Worm (Caenorhabditis elegans) whole organism, L4 larva: ENCODE results near the gene C06G3.3.

Source experiments
- F49E8.2 ChIP-seq: sonication (generic microtip); optimal IDR thresholded peaks from 2 replicates; lab custom pipeline; 2016; ENCODE audit warnings: missing compliant biosample characterization, mild to moderate bottlenecking, missing genetic modification characterization, borderline replicate concordance
- ZK546.5 ChIP-seq, 2 experiments: sonication (generic microtip); optimal IDR thresholded peaks; 2 replicates each; lab custom pipeline; 2017; ENCODE audit warnings: missing biosample characterization in 2 of 2, missing genetic modification characterization in 2 of 2
- aly-2 ChIP-seq: sonication (generic microtip); optimal IDR thresholded peaks from 2 replicates; lab custom pipeline; 2018; ENCODE audit warnings: missing biosample characterization, missing genetic modification characterization
- ama-1 ChIP-seq: fragments of 150-350 bp; optimal IDR thresholded peaks from 2 replicates; lab custom pipeline; 2014; ENCODE audit warnings: inconsistent platforms, mixed read lengths
- ceh-28 ChIP-seq: fragments of 150-350 bp; optimal IDR thresholded peaks from 2 replicates; lab custom pipeline; 2014; ENCODE audit warnings: missing biosample characterization, missing genetic modification reagents, missing genetic modification characterization
- ceh-44 ChIP-seq: fragments of 200-800 bp; sonication (Bioruptor generic); IDR thresholded peaks from 2 replicates; pipeline ENCODE4 v1.3.6; 2022; ENCODE audit warnings: missing genetic modification reagents, missing genetic modification characterization, missing compliant biosample characterization
- dmd-8 ChIP-seq: fragments of 200-800 bp; sonication (Bioruptor generic); IDR thresholded peaks from 2 replicates; pipeline ENCODE4 v1.3.6; 2022; ENCODE audit warnings: missing genetic modification characterization, missing compliant biosample characterization
- egl-27 ChIP-seq: sonication (generic microtip); optimal IDR thresholded peaks from 3 replicates; lab custom pipeline; 2017; ENCODE audit warnings: missing biosample characterization, missing genetic modification reagents, missing genetic modification characterization
- fkh-10 ChIP-seq: fragments of 150-350 bp; optimal IDR thresholded peaks from 2 replicates; lab custom pipeline; 2014; ENCODE audit warnings: missing biosample characterization, missing genetic modification reagents, missing genetic modification characterization
- lin-39 ChIP-seq: fragments of 150-350 bp; optimal IDR thresholded peaks from 2 replicates; lab custom pipeline; 2014; ENCODE audit warnings: missing biosample characterization, missing genetic modification reagents, missing genetic modification characterization
- madf-5 ChIP-seq, 2 experiments: fragments of 200-800 bp; sonication (Bioruptor generic); IDR thresholded peaks; 2 replicates each; pipeline ENCODE4 v1.3.6; 2022; ENCODE audit warnings: missing compliant biosample characterization in 2 of 2, missing genetic modification characterization in 2 of 2
- nhr-237 ChIP-seq: sonication (generic microtip); optimal IDR thresholded peaks from 2 replicates; lab custom pipeline; 2017; ENCODE audit warnings: missing biosample characterization, missing genetic modification characterization
- nhr-41 ChIP-seq: fragments of 200-800 bp; sonication (Bioruptor generic); IDR thresholded peaks from 2 replicates; pipeline ENCODE4 v1.3.6; 2022; ENCODE audit warnings: missing genetic modification reagents, missing genetic modification characterization, missing compliant biosample characterization
- skn-1 ChIP-seq: fragments of 150-350 bp; optimal IDR thresholded peaks from 2 replicates; lab custom pipeline; 2014; ENCODE audit warnings: missing biosample characterization, missing genetic modification characterization

DNA sequence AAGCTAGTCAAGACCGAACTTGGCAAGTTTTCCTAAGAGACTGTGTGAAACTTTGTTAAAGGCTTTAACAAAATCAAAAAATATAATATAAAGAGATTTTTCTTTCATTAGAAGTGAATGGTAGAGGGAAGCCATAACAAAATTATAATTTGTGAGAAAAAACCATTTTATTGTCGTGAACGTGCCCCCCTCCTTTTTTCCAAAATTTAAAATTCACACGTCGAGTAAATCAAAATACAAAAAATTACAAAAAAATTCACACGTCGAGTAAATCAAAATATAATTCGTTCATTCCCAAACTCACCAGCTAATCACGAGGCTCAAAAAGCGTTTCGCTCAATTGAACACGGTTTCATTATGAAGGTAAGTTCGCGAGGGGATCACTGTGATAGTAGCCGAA, 26.4 kb upstream of the C06G3.3 start, which contains the start of gene C25A8.2:
- no peak for TF ChIP-seq nhr-237 (tag; lab: Kevin White, UChicago)
- no peak for TF ChIP-seq fkh-10
- TF ChIP-seq nhr-41 (GFP tag; lab: Robert Waterston, UW) = no peak
- no peak for TF ChIP-seq dmd-8
- TF ChIP-seq ZK546.5 (tag; optimal IDR thresholded peaks at IDR 0.05; lab: Kevin White, UChicago) = no peak
- TF ChIP-seq skn-1 (tag; lab: Kevin White, UChicago) = no peak
- TF ChIP-seq ama-1 (lab: Kevin White, UChicago) = no peak
- TF ChIP-seq F49E8.2 (tag; lab: Kevin White, UChicago) = no peak
- TF ChIP-seq aly-2 (tag; lab: Kevin White, UChicago) = no peak
- TF ChIP-seq lin-39 (tag; lab: Kevin White, UChicago) = no peak
- TF ChIP-seq ceh-28 (tag; lab: Kevin White, UChicago) = no peak
- TF ChIP-seq ceh-44 (GFP tag; lab: Robert Waterston, UW) = no peak
- no peak for TF ChIP-seq madf-5 (GFP tag; IDR thresholded peaks at IDR 0.05; lab: Robert Waterston, UW)
- no peak for TF ChIP-seq egl-27
